Worm (Caenorhabditis elegans): ENCODE measurements around the gene F19G12.3.

The F19G12.3 gene

ce11 chrX:1445696-1446095 lies 21.1 kb downstream of the F19G12.3 start:
- TF ChIP-seq W03F9.2 (tag; optimal IDR thresholded peaks at IDR 0.05) (no peak), dao-5 (tag; optimal IDR thresholded peaks at IDR 0.05) (no peak)

- TF ChIP-seq dao-5 (tag; optimal IDR thresholded peaks at IDR 0.05) = peak; percentile 62
- peak; percentile 72 for TF ChIP-seq W03F9.2 (tag; optimal IDR thresholded peaks at IDR 0.05)
- peak; percentile 80 for TF ChIP-seq him-1 (tag; optimal IDR thresholded peaks at IDR 0.05)
Measured at ce11 chrX:1446593-1447141, 22.1 kb downstream of the F19G12.3 start, which contains the start of gene zfp-3. Gene zfp-3, minus strand, starts transcription at chrX:1446643.

- no peak for TF ChIP-seq dao-5 (tag; optimal IDR thresholded peaks at IDR 0.05)
- TF ChIP-seq him-1 (tag; optimal IDR thresholded peaks at IDR 0.05) = no peak
- no peak for TF ChIP-seq W03F9.2 (tag; optimal IDR thresholded peaks at IDR 0.05)
Measured at ce11 chrX:1450352-1450818, 25.8 kb downstream of the F19G12.3 start, which contains the start of gene W05H7.1. Gene W05H7.1, plus strand, starts transcription at chrX:1450768.

ce11 chrX:1451240-1451639 lies 26.6 kb downstream of the F19G12.3 start:
- TF ChIP-seq him-1 (tag; optimal IDR thresholded peaks at IDR 0.05) = no peak
- TF ChIP-seq W03F9.2 (tag; optimal IDR thresholded peaks at IDR 0.05) = no peak
- TF ChIP-seq dao-5 (tag; optimal IDR thresholded peaks at IDR 0.05) = no peak

- TF ChIP-seq him-1 (tag; optimal IDR thresholded peaks at IDR 0.05) = no peak
- TF ChIP-seq W03F9.2 (tag; optimal IDR thresholded peaks at IDR 0.05) = no peak
- no peak for TF ChIP-seq dao-5 (tag; optimal IDR thresholded peaks at IDR 0.05)
Measured at ce11 chrX:1451816-1452602, 27.4 kb downstream of the F19G12.3 start.

ce11 chrX:1453770-1454169 lies 29.2 kb downstream of the F19G12.3 start, which contains the start of gene cebp-1:
Gene cebp-1, minus strand, starts transcription at chrX:1453868.
- TF ChIP-seq dao-5 (tag; optimal IDR thresholded peaks at IDR 0.05) (no peak), W03F9.2 (tag; optimal IDR thresholded peaks at IDR 0.05) (peak; percentile 39)

- TF ChIP-seq dao-5 (tag; optimal IDR thresholded peaks at IDR 0.05) (peak; percentile 11), W03F9.2 (tag; optimal IDR thresholded peaks at IDR 0.05) (peak; percentile 30), him-1 (tag; optimal IDR thresholded peaks at IDR 0.05) (peak; percentile 56)
Measured at ce11 chrX:1454385-1454784, 29.8 kb downstream of the F19G12.3 start.

ce11 chrX:1456350-1457080 lies 31.9 kb downstream of the F19G12.3 start:
- no peak for TF ChIP-seq dao-5 (tag; optimal IDR thresholded peaks at IDR 0.05)
- TF ChIP-seq W03F9.2 (tag; optimal IDR thresholded peaks at IDR 0.05) = peak; percentile 27
- TF ChIP-seq him-1 (tag; optimal IDR thresholded peaks at IDR 0.05) = no peak

ce11 chrX:1458793-1459192 lies 34.2 kb downstream of the F19G12.3 start, which contains the start of gene D1005.2:
Gene D1005.2, plus strand, starts transcription at chrX:1459022.
- no peak for TF ChIP-seq dao-5 (tag; optimal IDR thresholded peaks at IDR 0.05)
- TF ChIP-seq W03F9.2 (tag; optimal IDR thresholded peaks at IDR 0.05) = no peak
- TF ChIP-seq him-1 (tag; optimal IDR thresholded peaks at IDR 0.05) = no peak

ce11 chrX:1459756-1460155 lies 35.1 kb downstream of the F19G12.3 start:
- no peak for TF ChIP-seq him-1 (tag; optimal IDR thresholded peaks at IDR 0.05)
- TF ChIP-seq dao-5 (tag; optimal IDR thresholded peaks at IDR 0.05) = no peak
- no peak for TF ChIP-seq W03F9.2 (tag; optimal IDR thresholded peaks at IDR 0.05)

ce11 chrX:1464699-1465098 lies 40.1 kb downstream of the F19G12.3 start, which contains the start of gene D1005.6:
Gene D1005.6, minus strand, starts transcription at chrX:1464799.
- TF ChIP-seq W03F9.2 (tag; optimal IDR thresholded peaks at IDR 0.05) = no peak
- no peak for TF ChIP-seq him-1 (tag; optimal IDR thresholded peaks at IDR 0.05)
- TF ChIP-seq dao-5 (tag; optimal IDR thresholded peaks at IDR 0.05) = no peak

- TF ChIP-seq W03F9.2 (tag; optimal IDR thresholded peaks at IDR 0.05) (no peak), dao-5 (tag; optimal IDR thresholded peaks at IDR 0.05) (no peak), him-1 (tag; optimal IDR thresholded peaks at IDR 0.05) (no peak)
Measured at ce11 chrX:1468057-1468456, 43.4 kb downstream of the F19G12.3 start.

ce11 chrX:1471232-1471631 lies 46.6 kb downstream of the F19G12.3 start:
- TF ChIP-seq W03F9.2 (tag; optimal IDR thresholded peaks at IDR 0.05) (no peak), him-1 (tag; optimal IDR thresholded peaks at IDR 0.05) (no peak), dao-5 (tag; optimal IDR thresholded peaks at IDR 0.05) (no peak)

- no peak for TF ChIP-seq dao-5 (tag; optimal IDR thresholded peaks at IDR 0.05)
- TF ChIP-seq W03F9.2 (tag; optimal IDR thresholded peaks at IDR 0.05) = no peak
- no peak for TF ChIP-seq him-1 (tag; optimal IDR thresholded peaks at IDR 0.05)
Measured at ce11 chrX:1472880-1473279, 48.3 kb downstream of the F19G12.3 start, which contains the start of gene D1005.5. Gene D1005.5, minus strand, starts transcription at chrX:1472980.
